Worm (Caenorhabditis elegans) whole organism, late embryonic: ENCODE data around the gene str-112.

Source experiments
- C08G9.2 ChIP-seq: sonication (generic microtip); optimal IDR thresholded peaks from 2 replicates; lab custom pipeline; 2016; ENCODE audit warnings: mild to moderate bottlenecking, missing genetic modification characterization, moderate library complexity, missing compliant biosample characterization
- C38D4.7 ChIP-seq: fragments of 200-800 bp; sonication (Bioruptor generic); optimal IDR thresholded peaks from 2 replicates; lab custom pipeline; 2018; ENCODE audit warnings: mild to moderate bottlenecking, missing genetic modification characterization, moderate library complexity, missing compliant biosample characterization
- F13H6.1 ChIP-seq: sonication (generic microtip); optimal IDR thresholded peaks from 2 replicates; lab custom pipeline; 2016; ENCODE audit warnings: missing genetic modification characterization, missing compliant biosample characterization
- ahr-1 ChIP-seq: sonication (generic microtip); optimal IDR thresholded peaks from 2 replicates; lab custom pipeline; 2016; ENCODE audit warnings: missing genetic modification characterization, missing compliant biosample characterization
- ama-1 ChIP-seq: fragments of 150-350 bp; optimal IDR thresholded peaks from 2 replicates; lab custom pipeline; 2014
- ceh-18 ChIP-seq: sonication (generic microtip); optimal IDR thresholded peaks from 2 replicates; lab custom pipeline; 2016; ENCODE audit warnings: missing genetic modification characterization, missing compliant biosample characterization
- ceh-24 ChIP-seq: sonication (generic microtip); optimal IDR thresholded peaks from 2 replicates; lab custom pipeline; 2016; ENCODE audit warnings: mild to moderate bottlenecking, missing genetic modification characterization, missing compliant biosample characterization
- ceh-34 ChIP-seq: sonication (generic microtip); optimal IDR thresholded peaks from 2 replicates; lab custom pipeline; 2016; ENCODE audit warnings: mild to moderate bottlenecking, missing genetic modification characterization, missing compliant biosample characterization
- ceh-45 ChIP-seq: fragments of 200-800 bp; sonication (Bioruptor generic); IDR thresholded peaks from 2 replicates; pipeline ENCODE4 v1.3.6; 2022; ENCODE audit warnings: missing genetic modification reagents, missing genetic modification characterization, missing compliant biosample characterization
- ceh-6 ChIP-seq: fragments of 200-800 bp; sonication (Bioruptor generic); optimal IDR thresholded peaks from 2 replicates; lab custom pipeline; 2018; ENCODE audit warnings: mild to moderate bottlenecking, missing genetic modification characterization, missing compliant biosample characterization
- ceh-9 ChIP-seq: sonication (generic microtip); optimal IDR thresholded peaks from 2 replicates; lab custom pipeline; 2016; ENCODE audit warnings: mild to moderate bottlenecking, missing genetic modification characterization, inconsistent platforms, missing compliant biosample characterization
- che-1 ChIP-seq: sonication (generic microtip); optimal IDR thresholded peaks from 2 replicates; lab custom pipeline; 2016; ENCODE audit warnings: mild to moderate bottlenecking, missing genetic modification characterization, missing compliant biosample characterization
- dmd-4 ChIP-seq: sonication (generic microtip); optimal IDR thresholded peaks from 2 replicates; lab custom pipeline; 2016; ENCODE audit warnings: borderline replicate concordance, missing genetic modification characterization, missing compliant biosample characterization
- dve-1 ChIP-seq: sonication (generic microtip); optimal IDR thresholded peaks from 2 replicates; lab custom pipeline; 2017; ENCODE audit warnings: antibody characterized with exemption, mild to moderate bottlenecking, missing genetic modification characterization, missing compliant biosample characterization
- fax-1 ChIP-seq: sonication (generic microtip); optimal IDR thresholded peaks from 2 replicates; lab custom pipeline; 2016; ENCODE audit warnings: missing genotype, missing genetic modification characterization, missing compliant biosample characterization
- fkh-10 ChIP-seq: fragments of 150-350 bp; optimal IDR thresholded peaks from 2 replicates; lab custom pipeline; 2014; ENCODE audit warnings: missing biosample characterization, missing genetic modification reagents, missing genetic modification characterization
- gmeb-2 ChIP-seq: sonication (generic microtip); optimal IDR thresholded peaks from 2 replicates; lab custom pipeline; 2016; ENCODE audit warnings: missing genetic modification characterization, inconsistent platforms, missing compliant biosample characterization
- hlh-15 ChIP-seq: sonication (generic microtip); optimal IDR thresholded peaks from 2 replicates; lab custom pipeline; 2016; ENCODE audit warnings: missing genetic modification characterization, missing compliant biosample characterization
- hlh-30 ChIP-seq: sonication (generic microtip); optimal IDR thresholded peaks from 2 replicates; lab custom pipeline; 2017; ENCODE audit warnings: antibody characterized with exemption, missing genetic modification characterization, missing compliant biosample characterization; ENCODE audit not compliant: insufficient read depth
- lin-11 ChIP-seq: fragments of 200-800 bp; sonication (Bioruptor generic); optimal IDR thresholded peaks from 2 replicates; lab custom pipeline; 2018; ENCODE audit warnings: mild to moderate bottlenecking, missing genetic modification characterization, missing compliant biosample characterization
- mec-3 ChIP-seq: sonication (generic microtip); optimal IDR thresholded peaks from 2 replicates; lab custom pipeline; 2016; ENCODE audit warnings: borderline replicate concordance, missing genetic modification characterization, missing compliant biosample characterization
- nfya-1 ChIP-seq: sonication (generic microtip); optimal IDR thresholded peaks from 2 replicates; lab custom pipeline; 2017; ENCODE audit warnings: missing genetic modification characterization, mild to moderate bottlenecking, missing compliant biosample characterization, antibody characterized with exemption, moderate library complexity
- nhr-11 ChIP-seq: fragments of 150-350 bp; optimal IDR thresholded peaks from 2 replicates; lab custom pipeline; 2014; ENCODE audit warnings: missing biosample characterization, missing genetic modification characterization
- nhr-232 ChIP-seq: sonication (generic microtip); optimal IDR thresholded peaks from 2 replicates; lab custom pipeline; 2016; ENCODE audit warnings: missing genetic modification characterization, missing compliant biosample characterization
- npax-4 ChIP-seq: sonication (generic microtip); optimal IDR thresholded peaks from 2 replicates; lab custom pipeline; 2016; ENCODE audit warnings: missing genetic modification characterization, missing compliant biosample characterization
- pag-3 ChIP-seq: sonication (generic microtip); optimal IDR thresholded peaks from 2 replicates; lab custom pipeline; 2016; ENCODE audit warnings: missing compliant biosample characterization, missing genetic modification characterization, borderline replicate concordance
- pax-1 ChIP-seq: fragments of 150-350 bp; optimal IDR thresholded peaks from 2 replicates; lab custom pipeline; 2014; ENCODE audit warnings: missing biosample characterization, missing genetic modification characterization
- pha-2 ChIP-seq: sonication (generic microtip); optimal IDR thresholded peaks from 2 replicates; lab custom pipeline; 2017; ENCODE audit warnings: mild to moderate bottlenecking, missing genetic modification characterization, missing compliant biosample characterization
- pha-4 ChIP-seq: fragments of 150-350 bp; optimal IDR thresholded peaks from 2 replicates; lab custom pipeline; 2018; ENCODE audit warnings: missing biosample characterization, missing genetic modification reagents, missing genetic modification characterization
- pqm-1 ChIP-seq: sonication (generic microtip); optimal IDR thresholded peaks from 2 replicates; lab custom pipeline; 2016; ENCODE audit warnings: missing genetic modification characterization, missing compliant biosample characterization
- ref-2 ChIP-seq: sonication (generic microtip); optimal IDR thresholded peaks from 2 replicates; lab custom pipeline; 2016; ENCODE audit warnings: missing genetic modification characterization, missing compliant biosample characterization
- rnt-1 ChIP-seq: sonication (generic microtip); optimal IDR thresholded peaks from 2 replicates; lab custom pipeline; 2016; ENCODE audit warnings: missing genetic modification characterization, missing compliant biosample characterization
- sox-4 ChIP-seq: sonication (generic microtip); optimal IDR thresholded peaks from 2 replicates; lab custom pipeline; 2017; ENCODE audit warnings: mild to moderate bottlenecking, missing genetic modification characterization, inconsistent platforms, missing compliant biosample characterization
- tbx-2 ChIP-seq: sonication (generic microtip); optimal IDR thresholded peaks from 2 replicates; lab custom pipeline; 2016; ENCODE audit warnings: missing genetic modification characterization, missing compliant biosample characterization
- tbx-7 ChIP-seq: sonication (generic microtip); optimal IDR thresholded peaks from 2 replicates; lab custom pipeline; 2016; ENCODE audit warnings: missing genotype, missing genetic modification characterization, missing compliant biosample characterization
- unc-42 ChIP-seq: sonication (generic microtip); optimal IDR thresholded peaks from 2 replicates; lab custom pipeline; 2016; ENCODE audit warnings: missing genotype, missing genetic modification characterization, missing compliant biosample characterization
- zip-5 ChIP-seq: sonication (generic microtip); optimal IDR thresholded peaks from 2 replicates; lab custom pipeline; 2016; ENCODE audit warnings: missing genetic modification characterization, missing compliant biosample characterization

Gene str-112

ce11 chrV:7159391-7159790 lies 21.2 kb upstream of the str-112 start, which contains the start of gene str-204:
str-204 (plus strand) TSS chrV:7159691.
- TF ChIP-seq ceh-24 (tag; lab: Kevin White, UChicago): no peak
- no peak for TF ChIP-seq tbx-2
- no peak for TF ChIP-seq tbx-7 (tag; lab: Kevin White, UChicago)
- TF ChIP-seq lin-11: no peak
- TF ChIP-seq nfya-1: no peak
- TF ChIP-seq pax-1 (tag; lab: Kevin White, UChicago): no peak
- no peak for TF ChIP-seq ahr-1 (tag; lab: Kevin White, UChicago)
- TF ChIP-seq unc-42 (tag; lab: Kevin White, UChicago): no peak
- no peak for TF ChIP-seq C08G9.2
- TF ChIP-seq zip-5 (tag; lab: Kevin White, UChicago): no peak
- TF ChIP-seq fkh-10 (GFP tag; lab: Kevin White, UChicago): no peak
- no peak for TF ChIP-seq nhr-232
- TF ChIP-seq rnt-1: no peak
- no peak for TF ChIP-seq F13H6.1 (tag; lab: Kevin White, UChicago)
- TF ChIP-seq pha-4 (tag; lab: Kevin White, UChicago): no peak
- TF ChIP-seq, all 69 proteins: peak for 0

ce11 chrV:7157089-7157488 lies 18.9 kb upstream of the str-112 start, which contains the start of gene ugt-39:
ugt-39 (plus strand) TSS chrV:7157142.
- no peak for TF ChIP-seq pag-3 (tag; lab: Kevin White, UChicago)
- TF ChIP-seq pax-1 (tag; lab: Kevin White, UChicago): no peak
- no peak for TF ChIP-seq fax-1 (tag; lab: Kevin White, UChicago)
- no peak for TF ChIP-seq ceh-34 (tag; lab: Kevin White, UChicago)
- no peak for TF ChIP-seq ceh-9 (tag; lab: Kevin White, UChicago)
- TF ChIP-seq nhr-232: no peak
- no peak for TF ChIP-seq hlh-30 (tag; lab: Kevin White, UChicago)
- TF ChIP-seq che-1 (tag; lab: Kevin White, UChicago): no peak
- no peak for TF ChIP-seq C08G9.2
- TF ChIP-seq ama-1 (lab: Kevin White, UChicago): no peak
- no peak for TF ChIP-seq gmeb-2 (tag; lab: Kevin White, UChicago)
- TF ChIP-seq sox-4 (tag; lab: Kevin White, UChicago): no peak
- TF ChIP-seq pha-2 (tag; lab: Kevin White, UChicago): no peak
- TF ChIP-seq npax-4: no peak
- TF ChIP-seq unc-42 (tag; lab: Kevin White, UChicago): no peak
- TF ChIP-seq, all 69 proteins: peak for 0

- TF ChIP-seq ceh-45 (no peak), nfya-1 (no peak), pqm-1 (tag; lab: Kevin White, UChicago) (no peak), ref-2 (tag; lab: Kevin White, UChicago) (no peak), dmd-4 (tag; lab: Kevin White, UChicago) (no peak)
- TF ChIP-seq, all 69 proteins: peak for 0
Measured at ce11 chrV:7156079-7156478, 17.9 kb upstream of the str-112 start, which contains the start of gene F10D2.10. F10D2.10 (minus strand) TSS chrV:7156179.

DNA sequence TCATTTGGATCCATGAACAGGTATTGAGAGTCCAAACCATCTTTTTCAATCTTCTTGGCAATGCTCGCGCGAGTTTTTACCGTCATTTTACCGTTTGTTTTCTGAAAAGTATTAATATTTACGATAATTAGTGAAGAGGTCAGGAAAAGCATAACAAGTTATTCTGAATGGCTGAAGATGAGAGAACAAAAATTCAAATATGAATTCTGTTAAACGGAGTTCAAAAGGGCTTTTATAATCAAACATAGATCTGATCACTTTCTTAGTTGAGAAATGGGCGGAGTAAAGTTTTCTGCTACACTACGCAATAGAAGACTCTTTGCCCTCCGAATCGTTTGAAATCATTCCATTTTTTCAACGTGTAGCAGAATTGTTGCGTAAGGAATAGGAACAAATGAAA lies 14.8 kb upstream of the str-112 start, which contains the start of gene fat-7:
TSS of gene fat-7 (minus strand) at position 101 of the 400 bp plus-strand sequence.
- TF ChIP-seq ceh-18 (tag; lab: Kevin White, UChicago) (no peak), npax-4 (no peak), lin-11 (no peak), gmeb-2 (tag; lab: Kevin White, UChicago) (no peak), ceh-6 (no peak), pha-2 (tag; lab: Kevin White, UChicago) (no peak), ama-1 (lab: Kevin White, UChicago) (no peak), unc-42 (tag; lab: Kevin White, UChicago) (no peak), nhr-232 (no peak), hlh-30 (tag; lab: Kevin White, UChicago) (no peak), tbx-2 (no peak), hlh-15 (no peak), dmd-4 (tag; lab: Kevin White, UChicago) (no peak), mec-3 (tag; lab: Kevin White, UChicago) (no peak), rnt-1 (no peak), nhr-11 (tag; lab: Kevin White, UChicago) (no peak), C38D4.7 (GFP tag; lab: Kevin White, UChicago) (no peak), dve-1 (no peak), pag-3 (tag; lab: Kevin White, UChicago) (no peak)
- TF ChIP-seq, all 69 proteins: peak for 0
